Worm (Caenorhabditis elegans): Measurements from ENCODE around the gene cct-5.

DNA sequence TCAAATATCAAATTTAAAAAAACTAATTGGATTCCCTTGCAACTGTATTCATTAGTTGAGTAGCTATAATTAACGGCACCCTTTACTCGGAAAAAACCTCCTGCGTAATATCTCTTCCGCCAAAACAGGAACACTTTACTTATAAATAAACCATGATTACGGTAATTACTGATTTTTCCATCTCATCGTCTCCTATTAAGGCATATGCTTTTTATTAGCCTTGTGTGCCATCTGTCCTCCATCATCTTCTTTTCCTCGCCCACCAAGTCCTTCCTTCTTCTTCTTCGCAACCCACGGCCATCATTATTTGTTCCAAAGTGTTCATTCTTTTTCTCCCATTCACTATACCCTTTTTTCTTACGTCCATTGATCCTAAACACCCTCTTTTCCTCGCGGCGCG lies 11.5 kb upstream of the cct-5 start:
- TF ChIP-seq unc-62 (GFP tag; optimal IDR thresholded peaks at IDR 0.05) (no peak), ceh-82 (tag; optimal IDR thresholded peaks at IDR 0.05) (no peak), nhr-11 (tag; optimal IDR thresholded peaks at IDR 0.05) (no peak), ZK546.5 (tag; optimal IDR thresholded peaks at IDR 0.05) (no peak)
